Fruit fly (Drosophila melanogaster) whole organism, embryonic: ENCODE data around the gene CG46307.

Experiments
- Aef1 ChIP-seq: fragments of 200-800 bp; sonication (Bioruptor generic); IDR thresholded peaks from 3 replicates; pipeline ENCODE4 v1.3.6; 2022; ENCODE audit warnings: missing biosample characterization, missing genetic modification characterization
- B-H2 ChIP-seq: fragments of 200-800 bp; sonication (Bioruptor generic); optimal IDR thresholded peaks from 2 replicates; lab custom pipeline; 2018; ENCODE audit warnings: missing biosample characterization, mild to moderate bottlenecking, missing genetic modification characterization
- CG10274 ChIP-seq: fragments of 200-800 bp; sonication (Bioruptor generic); optimal IDR thresholded peaks from 3 replicates; lab custom pipeline; 2017; ENCODE audit warnings: missing biosample characterization, mild to moderate bottlenecking, missing genetic modification characterization
- CG10543 ChIP-seq: fragments of 200-800 bp; sonication (Bioruptor generic); optimal IDR thresholded peaks from 3 replicates; lab custom pipeline; 2017; ENCODE audit warnings: missing biosample characterization, mild to moderate bottlenecking, missing genetic modification characterization, moderate library complexity
- CG11695 ChIP-seq: fragments of 200-800 bp; sonication (Bioruptor generic); IDR thresholded peaks from 3 replicates; pipeline ENCODE4 v1.3.6; 2022; ENCODE audit warnings: missing biosample characterization, missing genetic modification characterization
- CG12236 ChIP-seq: fragments of 200-800 bp; sonication (Bioruptor generic); optimal IDR thresholded peaks from 2 replicates; lab custom pipeline; 2016; ENCODE audit warnings: missing biosample characterization, missing genetic modification characterization
- CG1602 ChIP-seq: fragments of 200-800 bp; sonication (Bioruptor generic); optimal IDR thresholded peaks from 3 replicates; lab custom pipeline; 2016; ENCODE audit warnings: missing biosample characterization, missing genetic modification characterization
- CG17359 ChIP-seq: fragments of 200-800 bp; sonication (Bioruptor generic); optimal IDR thresholded peaks from 3 replicates; lab custom pipeline; 2018; ENCODE audit warnings: missing biosample characterization, mild to moderate bottlenecking, missing genetic modification characterization, moderate library complexity
- CG17912 ChIP-seq: fragments of 200-800 bp; sonication (Bioruptor generic); optimal IDR thresholded peaks from 2 replicates; lab custom pipeline; 2018; ENCODE audit warnings: missing biosample characterization, mild to moderate bottlenecking, missing genetic modification characterization
- CG1792 ChIP-seq: fragments of 200-800 bp; sonication (Bioruptor generic); optimal IDR thresholded peaks from 2 replicates; lab custom pipeline; 2016; ENCODE audit warnings: missing biosample characterization, missing genetic modification characterization
- CG2199 ChIP-seq: fragments of 200-800 bp; sonication (Bioruptor generic); IDR thresholded peaks from 3 replicates; pipeline ENCODE4 v1.3.6; 2022; ENCODE audit warnings: missing biosample characterization, missing genetic modification characterization
- CG31365 ChIP-seq: fragments of 200-800 bp; sonication (Bioruptor generic); optimal IDR thresholded peaks from 2 replicates; lab custom pipeline; 2018; ENCODE audit warnings: missing biosample characterization, mild to moderate bottlenecking, missing genetic modification characterization
- CG31388 ChIP-seq: fragments of 200-800 bp; sonication (Bioruptor generic); optimal IDR thresholded peaks from 2 replicates; lab custom pipeline; 2016; ENCODE audit warnings: missing biosample characterization, missing genetic modification characterization
- CG4854 ChIP-seq: fragments of 200-800 bp; sonication (Bioruptor generic); optimal IDR thresholded peaks from 2 replicates; lab custom pipeline; 2016; ENCODE audit warnings: missing biosample characterization, missing genetic modification characterization, inconsistent platforms
- CG6254 ChIP-seq: fragments of 200-800 bp; sonication (Bioruptor generic); optimal IDR thresholded peaks from 3 replicates; lab custom pipeline; 2017; ENCODE audit warnings: mild to moderate bottlenecking, missing biosample characterization, missing genetic modification reagents, missing genetic modification characterization
- CG6765 ChIP-seq: fragments of 200-800 bp; sonication (Bioruptor generic); optimal IDR thresholded peaks from 3 replicates; lab custom pipeline; 2017; ENCODE audit warnings: missing biosample characterization, mild to moderate bottlenecking, missing genetic modification characterization
- CG6854 ChIP-seq: fragments of 200-800 bp; sonication (Bioruptor generic); optimal IDR thresholded peaks from 3 replicates; lab custom pipeline; 2017; ENCODE audit warnings: missing biosample characterization, mild to moderate bottlenecking, missing genetic modification characterization
- CG7357 ChIP-seq: fragments of 200-800 bp; sonication (Bioruptor generic); IDR thresholded peaks from 3 replicates; pipeline ENCODE4 v1.3.6; 2022; ENCODE audit warnings: missing biosample characterization, missing genetic modification characterization
- CTCF ChIP-seq: fragments of 200-800 bp; sonication (Bioruptor generic); optimal IDR thresholded peaks from 2 replicates; lab custom pipeline; 2017; ENCODE audit warnings: missing biosample characterization, mild to moderate bottlenecking, missing genetic modification characterization, moderate library complexity
- Camta ChIP-seq: fragments of 200-800 bp; sonication (Bioruptor generic); optimal IDR thresholded peaks from 2 replicates; lab custom pipeline; 2016; ENCODE audit warnings: missing biosample characterization, missing genetic modification characterization
- Dbx ChIP-seq: fragments of 200-800 bp; sonication (Bioruptor generic); IDR thresholded peaks from 3 replicates; pipeline ENCODE4 v1.3.6; 2022; ENCODE audit warnings: missing biosample characterization, missing genetic modification characterization
- Doc3 ChIP-seq: fragments of 200-800 bp; sonication (Bioruptor generic); IDR thresholded peaks from 3 replicates; pipeline ENCODE4 v1.3.6; 2022; ENCODE audit warnings: missing biosample characterization, missing genetic modification characterization; ENCODE audit not compliant: partially characterized antibody
- E2f2 ChIP-seq: fragments of 200-800 bp; sonication (Bioruptor generic); IDR thresholded peaks from 2 replicates; pipeline ENCODE4 v1.3.6; 2022; ENCODE audit warnings: missing biosample characterization, missing genetic modification characterization
- Ets65A ChIP-seq: fragments of 200-800 bp; sonication (Bioruptor generic); peaks from one replicate; lab custom pipeline; 2016; ENCODE audit warnings: missing biosample characterization, missing genetic modification characterization
- Fer1 ChIP-seq: fragments of 200-800 bp; sonication (Bioruptor generic); optimal IDR thresholded peaks from 2 replicates; lab custom pipeline; 2017; ENCODE audit warnings: missing biosample characterization, mild to moderate bottlenecking, missing genetic modification characterization
- Fer3 ChIP-seq: fragments of 200-800 bp; sonication (Bioruptor generic); optimal IDR thresholded peaks from 2 replicates; lab custom pipeline; 2018; ENCODE audit warnings: missing biosample characterization, mild to moderate bottlenecking, missing genetic modification characterization, moderate library complexity
- HLH4C ChIP-seq: fragments of 200-800 bp; sonication (Bioruptor generic); IDR thresholded peaks from 3 replicates; pipeline ENCODE4 v1.3.6; 2022; ENCODE audit warnings: missing biosample characterization, missing genetic modification characterization; ENCODE audit not compliant: partially characterized antibody
- HLH54F ChIP-seq: fragments of 200-800 bp; sonication (Bioruptor generic); optimal IDR thresholded peaks from 3 replicates; lab custom pipeline; 2016; ENCODE audit warnings: missing biosample characterization, missing genetic modification characterization
- HmgD ChIP-seq: fragments of 200-800 bp; sonication (Bioruptor generic); optimal IDR thresholded peaks from 3 replicates; lab custom pipeline; 2016; ENCODE audit warnings: missing biosample characterization, missing genetic modification characterization
- Meics ChIP-seq: fragments of 200-800 bp; sonication (Bioruptor generic); optimal IDR thresholded peaks from 2 replicates; lab custom pipeline; 2017; ENCODE audit warnings: missing biosample characterization, mild to moderate bottlenecking, missing genetic modification characterization
- Opbp ChIP-seq: fragments of 200-800 bp; sonication (Bioruptor generic); IDR thresholded peaks from 3 replicates; pipeline ENCODE4 v1.3.6; 2022; ENCODE audit warnings: missing biosample characterization, missing genetic modification characterization; ENCODE audit not compliant: partially characterized antibody
- Ptx1 ChIP-seq: fragments of 200-800 bp; sonication (Bioruptor generic); IDR thresholded peaks from 2 replicates; pipeline ENCODE4 v1.3.6; 2022; ENCODE audit warnings: missing biosample characterization, missing genetic modification characterization
- Scr ChIP-seq: fragments of 200-800 bp; sonication (Bioruptor generic); IDR thresholded peaks from 2 replicates; pipeline ENCODE4 v1.3.6; 2022; ENCODE audit warnings: missing biosample characterization, missing genetic modification characterization; ENCODE audit not compliant: partially characterized antibody
- ac ChIP-seq: fragments of 200-800 bp; sonication (Bioruptor generic); optimal IDR thresholded peaks from 3 replicates; lab custom pipeline; 2017; ENCODE audit warnings: missing biosample characterization, mild to moderate bottlenecking, missing genetic modification characterization
- ara ChIP-seq: fragments of 200-800 bp; sonication (Bioruptor generic); IDR thresholded peaks from 2 replicates; pipeline ENCODE4 v1.3.6; 2022; ENCODE audit warnings: missing biosample characterization, missing genetic modification characterization
- crp ChIP-seq, 2 experiments: fragments of 200-800 bp; sonication (Bioruptor generic); optimal IDR thresholded peaks; 2 replicates in 1 of 2; 3 replicates in 1 of 2; lab custom pipeline; 2017; ENCODE audit warnings: missing biosample characterization in 2 of 2, missing genetic modification characterization in 2 of 2, mild to moderate bottlenecking in 1 of 2, moderate library complexity in 1 of 2
- dm ChIP-seq: fragments of 200-800 bp; sonication (Bioruptor generic); optimal IDR thresholded peaks from 3 replicates; lab custom pipeline; 2016; ENCODE audit warnings: missing biosample characterization, missing genetic modification characterization
- dmrt11E ChIP-seq: fragments of 200-800 bp; sonication (Bioruptor generic); optimal IDR thresholded peaks from 3 replicates; lab custom pipeline; 2018; ENCODE audit warnings: missing biosample characterization, mild to moderate bottlenecking, missing genetic modification characterization, moderate library complexity
- gcm ChIP-seq: fragments of 200-800 bp; sonication (Bioruptor generic); optimal IDR thresholded peaks from 2 replicates; lab custom pipeline; 2019; ENCODE audit warnings: missing biosample characterization, mild to moderate bottlenecking, missing genetic modification characterization, moderate library complexity
- ham ChIP-seq: fragments of 200-800 bp; sonication (Bioruptor generic); IDR thresholded peaks from 2 replicates; pipeline ENCODE4 v1.3.6; 2022; ENCODE audit warnings: missing biosample characterization, missing genetic modification characterization
- p53 ChIP-seq: fragments of 200-800 bp; sonication (Bioruptor generic); optimal IDR thresholded peaks from 2 replicates; lab custom pipeline; 2016; ENCODE audit warnings: missing biosample characterization, missing genetic modification characterization
- ranshi ChIP-seq: fragments of 200-800 bp; sonication (Bioruptor generic); IDR thresholded peaks from 2 replicates; pipeline ENCODE4 v1.3.6; 2022; ENCODE audit warnings: missing biosample characterization, missing genetic modification characterization
- seq ChIP-seq: fragments of 200-800 bp; sonication (Bioruptor generic); IDR thresholded peaks from 2 replicates; pipeline ENCODE4 v1.3.6; 2022; ENCODE audit warnings: missing biosample characterization, missing genetic modification characterization
- slbo ChIP-seq: fragments of 200-800 bp; sonication (Bioruptor generic); IDR thresholded peaks from 2 replicates; pipeline ENCODE4 v1.3.6; 2022; ENCODE audit warnings: missing biosample characterization, missing genetic modification characterization
- slou ChIP-seq: fragments of 200-800 bp; sonication (Bioruptor generic); optimal IDR thresholded peaks from 3 replicates; lab custom pipeline; 2016; ENCODE audit warnings: missing biosample characterization, missing genetic modification characterization
- sob ChIP-seq: fragments of 200-800 bp; sonication (Bioruptor generic); IDR thresholded peaks from 2 replicates; pipeline ENCODE4 v1.3.6; 2022; ENCODE audit warnings: missing biosample characterization, missing genetic modification characterization
- sqz ChIP-seq: fragments of 200-800 bp; sonication (Bioruptor generic); optimal IDR thresholded peaks from 3 replicates; lab custom pipeline; 2018; ENCODE audit warnings: missing biosample characterization, mild to moderate bottlenecking, missing genetic modification characterization
- tap ChIP-seq: fragments of 200-800 bp; optimal IDR thresholded peaks from 3 replicates; lab custom pipeline; 2019; ENCODE audit warnings: missing biosample characterization, mild to moderate bottlenecking, missing genetic modification characterization, moderate library complexity
- trem ChIP-seq: fragments of 200-800 bp; optimal IDR thresholded peaks from 3 replicates; lab custom pipeline; 2019; ENCODE audit warnings: missing biosample characterization, mild to moderate bottlenecking, missing genetic modification characterization, moderate library complexity
- yki ChIP-seq: fragments of >200 bp; optimal IDR thresholded peaks from 3 replicates; lab custom pipeline; 2018
- zen ChIP-seq: fragments of 200-800 bp; sonication (Bioruptor generic); optimal IDR thresholded peaks from 3 replicates; lab custom pipeline; 2018; ENCODE audit warnings: missing biosample characterization, mild to moderate bottlenecking, missing genetic modification characterization, moderate library complexity
- zen2 ChIP-seq: fragments of 200-800 bp; sonication (Bioruptor generic); IDR thresholded peaks from 3 replicates; pipeline ENCODE4 v1.3.6; 2022; ENCODE audit warnings: missing biosample characterization, missing genetic modification characterization; ENCODE audit not compliant: partially characterized antibody

Gene CG46307

DNA sequence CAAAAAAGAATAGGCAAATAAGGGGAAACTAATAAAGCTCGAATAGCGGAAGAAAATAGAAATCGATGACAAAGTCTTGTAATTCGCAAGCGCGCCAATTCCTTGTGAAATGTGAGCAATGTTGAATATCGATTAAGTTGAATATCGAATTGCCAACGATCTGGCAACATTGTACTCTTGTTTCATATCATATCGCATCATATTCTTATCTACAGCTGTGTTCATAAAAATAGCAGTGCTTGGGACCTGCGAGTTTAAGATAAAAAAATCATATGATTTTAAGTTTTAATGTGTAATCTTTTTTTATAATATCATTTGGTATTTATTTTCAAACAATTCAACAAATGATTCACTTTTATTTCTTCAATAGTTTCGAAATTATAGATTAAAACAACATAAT is 44.7 kb downstream of the CG46307 start (continued):
- TF ChIP-seq zen2 (GFP tag; lab: Robert Waterston, UW) (peak; percentile 73; the same call in 1 of the 3 replicates), CG7357 (GFP tag; lab: Robert Waterston, UW) (no peak), CG31388 (GFP tag; lab: Kevin White, UChicago) (no peak), CG1602 (GFP tag; lab: Kevin White, UChicago) (no peak), yki (lab: Kevin White, UChicago) (no peak), ara (GFP tag; lab: Robert Waterston, UW) (no peak), Ptx1 (GFP tag; lab: Robert Waterston, UW) (no peak; the same call in 1 of the 2 replicates), CG17912 (GFP tag; lab: Kevin White, UChicago) (no peak), Dbx (GFP tag; lab: Robert Waterston, UW) (peak; percentile 55; the same call in 1 of the 3 replicates), Fer3 (tag; lab: Kevin White, UChicago) (peak; percentile 39), CG6854 (GFP tag; lab: Kevin White, UChicago) (peak; percentile 52), HLH4C (GFP tag; lab: Robert Waterston, UW) (peak; percentile 76), ham (GFP tag; lab: Robert Waterston, UW) (no peak), CG17359 (tag; lab: Kevin White, UChicago) (peak; percentile 67), slou (GFP tag; lab: Kevin White, UChicago) (peak; percentile 31), CG12236 (GFP tag; lab: Kevin White, UChicago) (no peak), HmgD (no peak), Opbp (peak; percentile 74), tap (tag; lab: Kevin White, UChicago) (peak; percentile 31), trem (tag; lab: Kevin White, UChicago) (peak; percentile 67), Ets65A (no peak), Meics (GFP tag; lab: Kevin White, UChicago) (peak; percentile 67), CG6254 (GFP tag; lab: Kevin White, UChicago) (peak; percentile 15), ac (GFP tag; lab: Kevin White, UChicago) (no peak), Doc3 (GFP tag; lab: Robert Waterston, UW) (peak; percentile 63; the same call in 2 of the 3 replicates), gcm (GFP tag; lab: Kevin White, UChicago) (no peak), Aef1 (GFP tag; lab: Robert Waterston, UW) (peak; percentile 32; the same call in 1 of the 3 replicates), B-H2 (GFP tag; lab: Kevin White, UChicago) (peak; percentile 11), seq (no peak), CG10274 (no peak), CG11695 (GFP tag; lab: Robert Waterston, UW) (0 out of 3 replicates have a peak, but pooled peaks have one; percentile 44), CG2199 (GFP tag; lab: Robert Waterston, UW) (no peak; the same call in 2 of the 3 replicates), crp (GFP tag; optimal IDR thresholded peaks at IDR 0.05; lab: Kevin White, UChicago) (peak in 1 of 2 experiments; percentile 10), dm (GFP tag; lab: Kevin White, UChicago) (peak; percentile 16), CG4854 (GFP tag; lab: Kevin White, UChicago) (no peak), Scr (GFP tag; lab: Robert Waterston, UW) (peak; percentile 67), CG6765 (GFP tag; lab: Kevin White, UChicago) (no peak), sqz (no peak), CTCF (no peak), dmrt11E (tag; lab: Kevin White, UChicago) (peak; percentile 48), slbo (GFP tag; lab: Robert Waterston, UW) (peak; percentile 75), CG31365 (tag; lab: Kevin White, UChicago) (no peak), Fer1 (GFP tag; lab: Kevin White, UChicago) (peak; percentile 42), ranshi (0 out of 2 replicates have a peak, but pooled peaks have one; percentile 30), p53 (GFP tag; lab: Kevin White, UChicago) (no peak), Camta (GFP tag; lab: Kevin White, UChicago) (peak; percentile 16), CG1792 (GFP tag; lab: Kevin White, UChicago) (no peak), E2f2 (GFP tag; lab: Robert Waterston, UW) (peak; percentile 91), sob (GFP tag; lab: Robert Waterston, UW) (0 out of 2 replicates have a peak, but pooled peaks have one; percentile 40), HLH54F (GFP tag; lab: Kevin White, UChicago) (no peak), CG10543 (GFP tag; lab: Kevin White, UChicago) (no peak), zen (tag; lab: Kevin White, UChicago) (peak; percentile 3)
